Worm (Caenorhabditis elegans): Measurements from ENCODE around the gene Y46H3C.7.

The Y46H3C.7 gene

DNA sequence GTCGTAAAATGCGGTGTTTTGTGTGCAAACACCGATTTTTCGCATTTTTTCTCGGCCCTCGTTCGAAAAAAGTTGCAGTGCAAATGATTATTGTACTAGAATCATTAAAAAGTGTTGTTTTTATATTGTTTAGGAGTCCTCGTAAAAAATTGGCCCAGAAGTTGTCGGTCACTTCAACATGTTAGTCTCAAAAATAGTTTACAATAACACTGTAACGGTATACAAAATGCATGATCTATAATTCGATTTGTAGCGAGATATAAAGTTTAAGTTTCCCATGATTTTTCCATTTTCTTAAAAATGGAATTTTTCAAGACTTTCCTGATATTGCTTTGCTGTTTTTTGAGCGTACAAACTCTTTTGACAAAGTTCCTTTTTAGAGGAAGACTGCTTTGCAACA is 26.9 kb downstream of the Y46H3C.7 start, which contains the start of gene K04F1.8:
Gene K04F1.8, plus strand, starts transcription at position 301 of the 400 bp plus-strand sequence.
- no peak for TF ChIP-seq tbx-2 (tag; optimal IDR thresholded peaks at IDR 0.05)
- TF ChIP-seq nhr-28 (tag; optimal IDR thresholded peaks at IDR 0.05), result no peak
- TF ChIP-seq nhr-76 (tag; optimal IDR thresholded peaks at IDR 0.05), result no peak
- no peak for TF ChIP-seq pag-3 (tag; optimal IDR thresholded peaks at IDR 0.05; ENCODE audit: borderline replicate concordance, insufficient read depth)
- no peak for TF ChIP-seq ceh-8 (GFP tag; optimal IDR thresholded peaks at IDR 0.05)
- TF ChIP-seq swsn-7 (tag; optimal IDR thresholded peaks at IDR 0.05), result no peak
- no peak for TF ChIP-seq nhr-47 (tag; optimal IDR thresholded peaks at IDR 0.05)
- no peak for TF ChIP-seq efl-3 (GFP tag; optimal IDR thresholded peaks at IDR 0.05)
- no peak for TF ChIP-seq unc-130 (tag; optimal IDR thresholded peaks at IDR 0.05)
- no peak for TF ChIP-seq nhr-19 (GFP tag; conservative IDR thresholded peaks at IDR 0.05)
- TF ChIP-seq zip-4 (GFP tag; optimal IDR thresholded peaks at IDR 0.05), result no peak
- TF ChIP-seq irx-1 (tag; optimal IDR thresholded peaks at IDR 0.05), result no peak
- TF ChIP-seq dsc-1 (tag; optimal IDR thresholded peaks at IDR 0.05), result no peak
- TF ChIP-seq aly-2 (tag; optimal IDR thresholded peaks at IDR 0.05), result no peak
- no peak for TF ChIP-seq nhr-71 (tag; optimal IDR thresholded peaks at IDR 0.05)
- no peak for TF ChIP-seq egl-27 (tag; optimal IDR thresholded peaks at IDR 0.05)
- no peak for TF ChIP-seq unc-98 (GFP tag; IDR thresholded peaks at IDR 0.05)
- TF ChIP-seq elt-2 (tag; optimal IDR thresholded peaks at IDR 0.05), result no peak

DNA sequence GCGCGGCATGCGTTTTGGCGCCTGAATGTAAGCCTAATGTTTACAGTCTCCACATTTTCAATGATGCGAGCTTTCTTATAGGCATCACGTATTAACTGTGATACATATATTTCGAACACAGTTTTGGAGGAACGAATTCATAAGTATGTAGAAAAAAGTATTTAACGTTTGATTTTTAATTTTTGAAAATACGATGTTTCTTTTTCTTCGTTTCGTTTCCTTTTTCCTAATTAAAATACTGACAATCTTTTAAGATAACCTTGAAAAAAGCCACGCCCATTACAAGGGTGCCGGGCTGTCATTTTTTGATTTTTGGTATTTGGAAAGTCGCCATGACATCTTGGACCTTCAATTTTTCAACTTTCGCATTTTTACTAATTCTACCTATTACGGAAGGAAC is 28.9 kb downstream of the Y46H3C.7 start, which contains the start of gene K04F1.9:
Gene K04F1.9, plus strand, starts transcription at position 301 of the 400 bp plus-strand sequence.
- TF ChIP-seq tbx-2 (tag; optimal IDR thresholded peaks at IDR 0.05) (no peak), ceh-8 (GFP tag; optimal IDR thresholded peaks at IDR 0.05) (no peak), irx-1 (tag; optimal IDR thresholded peaks at IDR 0.05) (no peak), isw-1 (GFP tag; IDR thresholded peaks at IDR 0.05) (no peak), nhr-76 (tag; optimal IDR thresholded peaks at IDR 0.05) (no peak), aly-2 (tag; optimal IDR thresholded peaks at IDR 0.05) (no peak), elt-3 (tag; optimal IDR thresholded peaks at IDR 0.05) (no peak), blmp-1 (tag; optimal IDR thresholded peaks at IDR 0.05) (no peak), fkh-8 (tag; optimal IDR thresholded peaks at IDR 0.05) (no peak), mef-2 (tag; optimal IDR thresholded peaks at IDR 0.05) (no peak), zip-4 (GFP tag; optimal IDR thresholded peaks at IDR 0.05) (no peak)

DNA sequence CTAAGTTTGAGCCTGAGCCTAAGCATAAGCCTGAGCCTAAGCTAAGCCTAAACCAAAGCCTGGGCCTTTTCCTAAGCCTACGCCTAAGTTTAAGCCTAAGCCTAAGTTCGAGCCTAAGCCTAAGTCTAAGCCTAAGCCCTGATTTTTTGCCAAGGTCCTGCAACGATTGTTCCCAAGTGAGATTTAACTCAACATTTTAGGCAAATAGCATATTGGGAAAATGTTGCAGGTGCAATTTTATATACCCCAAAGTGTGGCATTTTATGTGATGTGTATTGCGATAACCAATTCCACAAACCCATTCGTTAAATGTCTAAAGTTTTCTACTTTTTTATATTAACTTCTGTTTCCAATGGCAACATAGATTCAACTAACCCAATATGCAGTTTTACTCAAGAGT is 31.6 kb downstream of the Y46H3C.7 start, which contains the start of gene irld-40:
Gene irld-40, plus strand, starts transcription at position 301 of the 400 bp plus-strand sequence.
- TF ChIP-seq lin-13 (GFP tag; optimal IDR thresholded peaks at IDR 0.05) (no peak), grh-1 (GFP tag; IDR thresholded peaks at IDR 0.05) (no peak), nhr-237 (tag; optimal IDR thresholded peaks at IDR 0.05) (no peak), fkh-4 (tag; optimal IDR thresholded peaks at IDR 0.05; ENCODE audit: borderline replicate concordance) (no peak), lin-15B (tag; optimal IDR thresholded peaks at IDR 0.05) (no peak), nhr-20 (tag; optimal IDR thresholded peaks at IDR 0.05) (no peak), nhr-28 (tag; optimal IDR thresholded peaks at IDR 0.05) (no peak)

DNA sequence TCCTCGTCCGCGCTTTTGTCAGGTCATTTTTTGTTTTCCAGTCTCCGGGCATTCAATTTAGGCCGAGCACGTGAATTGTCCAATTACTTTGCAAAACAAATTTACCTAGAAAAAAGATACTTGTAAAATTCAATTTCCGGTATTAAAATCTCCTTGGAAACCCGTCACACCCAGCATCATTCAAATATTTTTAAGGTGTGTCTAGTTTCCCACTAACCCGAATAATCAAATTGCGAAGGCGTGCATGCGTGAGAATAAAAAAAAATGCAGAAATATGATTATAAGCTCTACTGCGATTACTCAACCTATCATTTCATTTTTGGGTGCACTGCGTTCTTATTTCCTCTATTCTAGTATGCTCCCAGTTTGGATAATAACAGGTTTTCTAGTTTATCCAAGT is 39.0 kb downstream of the Y46H3C.7 start, which contains the start of gene irld-11:
Gene irld-11, plus strand, starts transcription at position 301 of the 400 bp plus-strand sequence.
- TF ChIP-seq fkh-8 (tag; optimal IDR thresholded peaks at IDR 0.05), result peak; percentile 82
- no peak for TF ChIP-seq pag-3 (tag; optimal IDR thresholded peaks at IDR 0.05; ENCODE audit: borderline replicate concordance, insufficient read depth)
- TF ChIP-seq isw-1 (GFP tag; IDR thresholded peaks at IDR 0.05), result no peak
- peak; percentile 32 for TF ChIP-seq nhr-20 (tag; optimal IDR thresholded peaks at IDR 0.05)

DNA sequence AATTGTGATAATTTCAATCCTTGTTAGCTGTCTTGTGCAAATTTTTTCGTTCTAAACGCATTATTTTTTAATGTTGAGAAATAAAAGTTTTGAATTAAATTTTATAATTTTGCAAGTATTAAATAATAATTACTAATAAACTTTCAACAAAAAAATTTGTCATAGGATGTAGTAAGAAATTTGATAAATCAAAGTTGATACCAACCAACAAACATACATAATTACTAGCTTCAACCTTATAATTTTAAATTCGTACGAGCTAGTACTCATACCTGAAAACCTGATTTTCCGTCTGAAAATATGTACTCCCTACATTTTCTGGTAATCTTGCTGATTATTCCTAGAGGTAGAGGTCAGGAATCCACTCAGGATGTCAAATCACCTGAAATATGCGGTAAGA is 42.8 kb downstream of the Y46H3C.7 start, which contains the start of gene irld-44:
Gene irld-44, plus strand, starts transcription at position 301 of the 400 bp plus-strand sequence.
- TF ChIP-seq unc-30 (tag; optimal IDR thresholded peaks at IDR 0.05) (no peak), nhr-12 (tag; optimal IDR thresholded peaks at IDR 0.05) (no peak), sox-4 (tag; optimal IDR thresholded peaks at IDR 0.05) (no peak), vab-15 (tag; optimal IDR thresholded peaks at IDR 0.05) (no peak), jun-1 (tag; optimal IDR thresholded peaks at IDR 0.05) (no peak), ztf-4 (tag; optimal IDR thresholded peaks at IDR 0.05) (no peak), nhr-11 (tag; optimal IDR thresholded peaks at IDR 0.05) (no peak), hlh-4 (tag; optimal IDR thresholded peaks at IDR 0.05) (no peak), sptf-1 (tag; optimal IDR thresholded peaks at IDR 0.05) (no peak)

Measured in whole organism, L1 larva.